Fruit fly (Drosophila melanogaster) ovary, adult (tissue): ENCODE data around the gene Adh.
A peak's percentile ranks its signal among the peaks of the same experiment; 100 is the strongest.

Experiments
- CG17801 ChIP-seq: fragments of 200-800 bp; optimal IDR thresholded peaks from 2 replicates; lab custom pipeline; 2019; ENCODE audit warnings: missing biosample characterization, mild to moderate bottlenecking, missing genetic modification characterization, moderate library complexity; ENCODE audit not compliant: partially characterized antibody

Adh gene

dm6 chr2L:14614897-14615602 lies at the start of gene Adh, which contains the start of gene Adhr:
Gene Adh (plus strand): TSS chr2L:14615552.
Gene Adhr (plus strand): TSS chr2L:14615552.
- TF ChIP-seq CG17801: peak; percentile 85

- no peak for TF ChIP-seq CG17801
Observed at dm6 chr2L:14568507-14569104, 46.7 kb upstream of the Adh start.

dm6 chr2L:14569301-14569700 lies 46.1 kb upstream of the Adh start:
- TF ChIP-seq CG17801: no peak

dm6 chr2L:14570129-14570528 lies 45.2 kb upstream of the Adh start:
- no peak for TF ChIP-seq CG17801

- no peak for TF ChIP-seq CG17801
Observed at dm6 chr2L:14570843-14571242, 44.5 kb upstream of the Adh start.

- TF ChIP-seq CG17801: no peak
Observed at dm6 chr2L:14571673-14572461, 43.5 kb upstream of the Adh start.

dm6 chr2L:14573216-14573909 lies 42.0 kb upstream of the Adh start:
- no peak for TF ChIP-seq CG17801

dm6 chr2L:14574852-14575251 lies 40.5 kb upstream of the Adh start:
- no peak for TF ChIP-seq CG17801

dm6 chr2L:14577167-14577566 lies 38.2 kb upstream of the Adh start:
- TF ChIP-seq CG17801: no peak

dm6 chr2L:14579449-14579848 lies 35.9 kb upstream of the Adh start:
- no peak for TF ChIP-seq CG17801

- no peak for TF ChIP-seq CG17801
Observed at dm6 chr2L:14580693-14581572, 34.4 kb upstream of the Adh start.

- TF ChIP-seq CG17801: no peak
Observed at dm6 chr2L:14586714-14587481, 28.5 kb upstream of the Adh start.

dm6 chr2L:14588134-14588533 lies 27.2 kb upstream of the Adh start, which contains the start of gene CG42680:
Gene CG42680 (minus strand): TSS chr2L:14588234.
- TF ChIP-seq CG17801: no peak

dm6 chr2L:14588615-14589247 lies 26.6 kb upstream of the Adh start:
- TF ChIP-seq CG17801: no peak
